Worm (Caenorhabditis elegans) whole organism, late embryonic: ENCODE measurements around the gene C14A4.13.

Experiments
- C08G9.2 ChIP-seq: sonication (generic microtip); optimal IDR thresholded peaks from 2 replicates; lab custom pipeline; 2016; ENCODE audit warnings: mild to moderate bottlenecking, missing genetic modification characterization, moderate library complexity, missing compliant biosample characterization
- T23F11.4 ChIP-seq: fragments of 200-800 bp; sonication (Bioruptor generic); optimal IDR thresholded peaks from 2 replicates; lab custom pipeline; 2018; ENCODE audit warnings: mild to moderate bottlenecking, missing genetic modification characterization, missing compliant biosample characterization
- ama-1 ChIP-seq: fragments of 150-350 bp; optimal IDR thresholded peaks from 2 replicates; lab custom pipeline; 2014
- ceh-14 ChIP-seq: sonication (generic microtip); optimal IDR thresholded peaks from 2 replicates; lab custom pipeline; 2016; ENCODE audit warnings: missing genotype, missing genetic modification characterization, missing compliant biosample characterization
- ceh-18 ChIP-seq: sonication (generic microtip); optimal IDR thresholded peaks from 2 replicates; lab custom pipeline; 2016; ENCODE audit warnings: missing genetic modification characterization, missing compliant biosample characterization
- ceh-22 ChIP-seq: sonication (generic microtip); optimal IDR thresholded peaks from 2 replicates; lab custom pipeline; 2017; ENCODE audit warnings: missing biosample characterization, missing genetic modification characterization
- ceh-31 ChIP-seq: sonication (generic microtip); optimal IDR thresholded peaks from 2 replicates; lab custom pipeline; 2016; ENCODE audit warnings: missing genetic modification characterization, missing compliant biosample characterization
- ceh-34 ChIP-seq: sonication (generic microtip); optimal IDR thresholded peaks from 2 replicates; lab custom pipeline; 2016; ENCODE audit warnings: mild to moderate bottlenecking, missing genetic modification characterization, missing compliant biosample characterization
- ceh-48 ChIP-seq: sonication (generic microtip); optimal IDR thresholded peaks from 2 replicates; lab custom pipeline; 2016; ENCODE audit warnings: missing genetic modification characterization, inconsistent platforms, missing compliant biosample characterization
- ceh-6 ChIP-seq: fragments of 200-800 bp; sonication (Bioruptor generic); optimal IDR thresholded peaks from 2 replicates; lab custom pipeline; 2018; ENCODE audit warnings: mild to moderate bottlenecking, missing genetic modification characterization, missing compliant biosample characterization
- ceh-9 ChIP-seq: sonication (generic microtip); optimal IDR thresholded peaks from 2 replicates; lab custom pipeline; 2016; ENCODE audit warnings: mild to moderate bottlenecking, missing genetic modification characterization, inconsistent platforms, missing compliant biosample characterization
- che-1 ChIP-seq: sonication (generic microtip); optimal IDR thresholded peaks from 2 replicates; lab custom pipeline; 2016; ENCODE audit warnings: mild to moderate bottlenecking, missing genetic modification characterization, missing compliant biosample characterization
- dmd-4 ChIP-seq: sonication (generic microtip); optimal IDR thresholded peaks from 2 replicates; lab custom pipeline; 2016; ENCODE audit warnings: borderline replicate concordance, missing genetic modification characterization, missing compliant biosample characterization
- elt-2 ChIP-seq: sonication (generic microtip); optimal IDR thresholded peaks from 2 replicates; lab custom pipeline; 2016; ENCODE audit warnings: missing genetic modification reagents, missing genetic modification characterization, missing compliant biosample characterization
- ets-4 ChIP-seq: sonication (generic microtip); optimal IDR thresholded peaks from 2 replicates; lab custom pipeline; 2016; ENCODE audit warnings: missing genetic modification characterization, missing compliant biosample characterization
- eyg-1 ChIP-seq: sonication (generic microtip); optimal IDR thresholded peaks from 2 replicates; lab custom pipeline; 2016; ENCODE audit warnings: missing genotype, missing genetic modification characterization, missing compliant biosample characterization
- fax-1 ChIP-seq: sonication (generic microtip); optimal IDR thresholded peaks from 2 replicates; lab custom pipeline; 2016; ENCODE audit warnings: missing genotype, missing genetic modification characterization, missing compliant biosample characterization
- gmeb-2 ChIP-seq: sonication (generic microtip); optimal IDR thresholded peaks from 2 replicates; lab custom pipeline; 2016; ENCODE audit warnings: missing genetic modification characterization, inconsistent platforms, missing compliant biosample characterization
- hlh-15 ChIP-seq: sonication (generic microtip); optimal IDR thresholded peaks from 2 replicates; lab custom pipeline; 2016; ENCODE audit warnings: missing genetic modification characterization, missing compliant biosample characterization
- hlh-30 ChIP-seq: sonication (generic microtip); optimal IDR thresholded peaks from 2 replicates; lab custom pipeline; 2017; ENCODE audit warnings: antibody characterized with exemption, missing genetic modification characterization, missing compliant biosample characterization; ENCODE audit not compliant: insufficient read depth
- hlh-6 ChIP-seq: sonication (generic microtip); optimal IDR thresholded peaks from 2 replicates; lab custom pipeline; 2016; ENCODE audit warnings: missing genotype, missing genetic modification characterization, missing compliant biosample characterization
- hlh-8 ChIP-seq: sonication (generic microtip); optimal IDR thresholded peaks from 2 replicates; lab custom pipeline; 2016; ENCODE audit warnings: missing genotype, missing genetic modification characterization, missing compliant biosample characterization
- lim-6 ChIP-seq: sonication (generic microtip); optimal IDR thresholded peaks from 2 replicates; lab custom pipeline; 2016; ENCODE audit warnings: missing genetic modification characterization, missing compliant biosample characterization
- lin-11 ChIP-seq: fragments of 200-800 bp; sonication (Bioruptor generic); optimal IDR thresholded peaks from 2 replicates; lab custom pipeline; 2018; ENCODE audit warnings: mild to moderate bottlenecking, missing genetic modification characterization, missing compliant biosample characterization
- madf-2 ChIP-seq: sonication (generic microtip); optimal IDR thresholded peaks from 2 replicates; lab custom pipeline; 2017; ENCODE audit warnings: missing genetic modification characterization, missing compliant biosample characterization
- mec-3 ChIP-seq: sonication (generic microtip); optimal IDR thresholded peaks from 2 replicates; lab custom pipeline; 2016; ENCODE audit warnings: borderline replicate concordance, missing genetic modification characterization, missing compliant biosample characterization
- nfya-1 ChIP-seq: sonication (generic microtip); optimal IDR thresholded peaks from 2 replicates; lab custom pipeline; 2017; ENCODE audit warnings: missing genetic modification characterization, mild to moderate bottlenecking, missing compliant biosample characterization, antibody characterized with exemption, moderate library complexity
- nhr-11 ChIP-seq: fragments of 150-350 bp; optimal IDR thresholded peaks from 2 replicates; lab custom pipeline; 2014; ENCODE audit warnings: missing biosample characterization, missing genetic modification characterization
- pat-9 ChIP-seq: fragments of 200-800 bp; sonication (Bioruptor generic); optimal IDR thresholded peaks from 2 replicates; lab custom pipeline; 2018; ENCODE audit warnings: mild to moderate bottlenecking, missing genetic modification characterization, moderate library complexity, missing compliant biosample characterization
- pax-1 ChIP-seq: fragments of 150-350 bp; optimal IDR thresholded peaks from 2 replicates; lab custom pipeline; 2014; ENCODE audit warnings: missing biosample characterization, missing genetic modification characterization
- pha-4 ChIP-seq: fragments of 150-350 bp; optimal IDR thresholded peaks from 2 replicates; lab custom pipeline; 2018; ENCODE audit warnings: missing biosample characterization, missing genetic modification reagents, missing genetic modification characterization
- pqm-1 ChIP-seq: sonication (generic microtip); optimal IDR thresholded peaks from 2 replicates; lab custom pipeline; 2016; ENCODE audit warnings: missing genetic modification characterization, missing compliant biosample characterization
- pros-1 ChIP-seq: fragments of 150-350 bp; optimal IDR thresholded peaks from 2 replicates; lab custom pipeline; 2014; ENCODE audit warnings: missing biosample characterization, missing genetic modification reagents, missing genetic modification characterization
- sdc-2 ChIP-seq: sonication (generic microtip); optimal IDR thresholded peaks from 2 replicates; lab custom pipeline; 2016; ENCODE audit warnings: missing genotype, missing genetic modification characterization, missing compliant biosample characterization
- sox-2 ChIP-seq: fragments of 200-800 bp; sonication (Bioruptor generic); IDR thresholded peaks from 2 replicates; pipeline ENCODE4 v1.3.6; 2022; ENCODE audit warnings: missing genetic modification reagents, missing genetic modification characterization, missing compliant biosample characterization
- syd-9 ChIP-seq: sonication (generic microtip); optimal IDR thresholded peaks from 2 replicates; lab custom pipeline; 2016; ENCODE audit warnings: mild to moderate bottlenecking, missing genetic modification characterization, moderate library complexity, missing compliant biosample characterization
- tbx-2 ChIP-seq: sonication (generic microtip); optimal IDR thresholded peaks from 2 replicates; lab custom pipeline; 2016; ENCODE audit warnings: missing genetic modification characterization, missing compliant biosample characterization
- tbx-7 ChIP-seq: sonication (generic microtip); optimal IDR thresholded peaks from 2 replicates; lab custom pipeline; 2016; ENCODE audit warnings: missing genotype, missing genetic modification characterization, missing compliant biosample characterization
- unc-3 ChIP-seq, 2 experiments: fragments of 200-800 bp in 1 of 2; sonication (Bioruptor generic) in 1 of 2; sonication (generic microtip) in 1 of 2; conservative IDR thresholded peaks in 1 of 2; optimal IDR thresholded peaks in 1 of 2; 2 replicates each; pipeline versions ENCODE4 v1.3.6 to Lab custom; 2016 to 2022; ENCODE audit warnings: missing compliant biosample characterization in 2 of 2, missing genetic modification characterization in 2 of 2, missing genetic modification reagents in 1 of 2
- unc-42 ChIP-seq: sonication (generic microtip); optimal IDR thresholded peaks from 2 replicates; lab custom pipeline; 2016; ENCODE audit warnings: missing genotype, missing genetic modification characterization, missing compliant biosample characterization
- unc-55 ChIP-seq: sonication (generic microtip); optimal IDR thresholded peaks from 2 replicates; lab custom pipeline; 2017; ENCODE audit warnings: missing biosample characterization, missing genetic modification reagents, missing genetic modification characterization

C14A4.13 gene

DNA sequence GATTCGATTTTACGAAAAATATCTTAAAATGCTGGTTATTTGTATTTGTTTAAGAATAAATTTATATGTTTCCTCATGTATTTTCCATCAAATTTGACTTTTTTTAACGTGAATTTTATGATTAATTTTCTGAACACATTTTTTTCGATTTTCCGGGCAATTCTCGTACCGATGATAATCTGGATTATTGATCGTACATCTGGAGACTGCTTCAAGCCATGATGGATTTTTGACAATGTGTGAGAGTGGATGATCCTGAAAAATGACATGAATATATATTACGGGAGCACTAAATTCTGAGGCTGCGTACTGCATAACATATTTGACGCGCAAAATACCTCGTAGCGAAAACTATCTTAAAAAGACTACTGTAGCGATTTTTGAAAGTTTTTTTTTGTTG lies 36.2 kb downstream of the C14A4.13 start:
- TF ChIP-seq ceh-48 (tag; lab: Kevin White, UChicago) (no peak), unc-55 (no peak), gmeb-2 (tag; lab: Kevin White, UChicago) (no peak), mec-3 (tag; lab: Kevin White, UChicago) (no peak), ets-4 (tag; lab: Kevin White, UChicago) (no peak), ceh-14 (no peak), hlh-30 (tag; lab: Kevin White, UChicago) (no peak), unc-42 (tag; lab: Kevin White, UChicago) (no peak), ama-1 (lab: Kevin White, UChicago) (no peak), sox-2 (GFP tag; lab: Robert Waterston, UW) (no peak), madf-2 (no peak), che-1 (tag; lab: Kevin White, UChicago) (no peak), ceh-34 (tag; lab: Kevin White, UChicago) (no peak), unc-3 (GFP tag; conservative IDR thresholded peaks at IDR 0.05; lab: Robert Waterston, UW) (no peak), unc-3 (tag; optimal IDR thresholded peaks at IDR 0.05; lab: Kevin White, UChicago) (no peak), eyg-1 (no peak), hlh-15 (tag; lab: Kevin White, UChicago) (no peak), pqm-1 (tag; lab: Kevin White, UChicago) (no peak), lim-6 (tag; lab: Kevin White, UChicago) (no peak)
- TF ChIP-seq, all 69 proteins: peak for 0

ce11 chrII:10656395-10656794 lies 38.1 kb downstream of the C14A4.13 start:
- TF ChIP-seq hlh-8 (tag; lab: Kevin White, UChicago) (no peak), syd-9 (tag; lab: Kevin White, UChicago) (no peak), lin-11 (tag; lab: Kevin White, UChicago) (no peak), hlh-6 (tag; lab: Kevin White, UChicago) (no peak), pax-1 (tag; lab: Kevin White, UChicago) (no peak), elt-2 (tag; lab: Kevin White, UChicago) (no peak), nhr-11 (tag; lab: Kevin White, UChicago) (no peak), sdc-2 (tag; lab: Kevin White, UChicago) (no peak), gmeb-2 (tag; lab: Kevin White, UChicago) (no peak), dmd-4 (no peak), tbx-7 (tag; lab: Kevin White, UChicago) (no peak), mec-3 (tag; lab: Kevin White, UChicago) (no peak), pqm-1 (tag; lab: Kevin White, UChicago) (no peak), eyg-1 (no peak), madf-2 (no peak)

DNA sequence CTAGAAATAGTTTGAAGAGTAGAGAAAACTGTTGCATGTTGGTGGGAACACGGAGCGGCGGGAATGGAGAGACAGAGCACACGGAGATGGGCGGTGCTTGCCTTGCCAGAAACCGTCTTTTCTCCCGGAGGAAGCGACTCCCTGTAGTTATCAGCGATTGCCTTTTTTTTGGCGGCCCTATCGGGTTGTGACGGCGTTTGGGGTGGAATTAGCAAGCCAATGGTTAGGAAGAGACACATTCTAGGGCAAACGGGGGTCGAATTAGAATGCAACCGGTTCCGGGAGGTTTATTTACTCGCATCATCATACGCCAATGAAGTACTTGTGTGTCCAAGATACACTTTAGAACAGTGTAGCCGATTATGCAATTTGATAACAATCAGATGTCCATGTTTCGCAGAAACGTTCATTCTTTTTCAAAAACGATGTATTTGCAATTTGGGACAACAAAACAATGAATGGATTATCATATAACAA lies 39.4 kb downstream of the C14A4.13 start, which contains the start of gene lact-3:
Gene lact-3, minus strand, starts transcription at position 51 of the 477 bp plus-strand sequence.
- no peak for TF ChIP-seq ceh-9
- TF ChIP-seq elt-2 (tag; lab: Kevin White, UChicago), result peak; percentile 31

DNA sequence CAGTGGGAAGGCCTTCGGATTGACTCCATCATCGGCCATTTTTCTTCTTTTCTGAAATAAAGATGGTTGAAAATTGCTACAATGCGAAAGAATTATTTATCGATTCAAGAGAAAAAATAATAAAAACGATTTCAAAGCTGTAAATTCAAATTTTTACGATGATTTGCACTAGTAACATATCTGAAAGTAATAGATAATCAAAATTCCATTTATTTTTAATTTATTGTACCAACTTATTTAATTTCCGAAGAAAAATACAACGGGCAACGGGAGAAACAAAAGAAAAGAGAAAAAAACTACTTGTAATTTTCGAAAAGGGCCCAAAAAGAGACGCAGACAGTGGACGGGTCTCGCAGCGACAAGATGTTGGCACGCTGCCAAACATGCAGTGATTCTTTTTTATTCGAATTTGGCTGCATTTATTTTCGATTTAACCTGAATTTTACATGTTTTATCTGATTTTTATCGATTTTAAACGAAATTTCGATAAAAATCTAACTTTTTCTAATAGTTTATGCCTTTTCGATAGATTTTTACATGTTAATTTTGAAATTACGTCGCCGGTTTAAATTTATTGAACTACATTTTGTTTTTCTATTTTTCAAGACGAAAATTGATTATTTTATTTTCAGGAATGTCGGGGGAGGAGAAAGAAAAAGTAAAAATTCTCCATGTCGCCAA lies 40.5 kb downstream of the C14A4.13 start, which contains the start of the genes snu-13 and rsp-7:
Gene snu-13, minus strand, starts transcription at position 51 of the 681 bp plus-strand sequence.
Gene rsp-7, plus strand, starts transcription at position 631 of the 681 bp plus-strand sequence.
- TF ChIP-seq unc-3 (GFP tag; conservative IDR thresholded peaks at IDR 0.05; lab: Robert Waterston, UW) (no peak), unc-3 (tag; optimal IDR thresholded peaks at IDR 0.05; lab: Kevin White, UChicago) (no peak), hlh-6 (tag; lab: Kevin White, UChicago) (no peak), ceh-22 (tag; lab: Kevin White, UChicago) (no peak), fax-1 (no peak), ceh-18 (tag; lab: Kevin White, UChicago) (peak; percentile 7), pros-1 (tag; lab: Kevin White, UChicago) (no peak), nfya-1 (tag; lab: Kevin White, UChicago) (peak; percentile 49), unc-42 (tag; lab: Kevin White, UChicago) (peak; percentile 14), T23F11.4 (GFP tag; lab: Kevin White, UChicago) (no peak), C08G9.2 (no peak), sox-2 (GFP tag; lab: Robert Waterston, UW) (0 out of 2 replicates have a peak, but pooled peaks have one; percentile 2), pha-4 (no peak), eyg-1 (no peak), pqm-1 (tag; lab: Kevin White, UChicago) (no peak), ceh-31 (tag; lab: Kevin White, UChicago) (peak; percentile 12), tbx-2 (tag; lab: Kevin White, UChicago) (peak; percentile 4), pat-9 (tag; lab: Kevin White, UChicago) (no peak), tbx-7 (tag; lab: Kevin White, UChicago) (no peak), ceh-6 (GFP tag; lab: Kevin White, UChicago) (no peak), ceh-14 (no peak), mec-3 (tag; lab: Kevin White, UChicago) (no peak), elt-2 (tag; lab: Kevin White, UChicago) (peak; percentile 8)
